Worm (Caenorhabditis elegans) whole organism, L4 larva: ENCODE results near the gene eri-9.

Experiments used
- ZK546.5 ChIP-seq, 2 experiments: sonication (generic microtip); optimal IDR thresholded peaks; 2 replicates each; lab custom pipeline; 2017; ENCODE audit warnings: missing biosample characterization in 2 of 2, missing genetic modification characterization in 2 of 2
- ama-1 ChIP-seq: fragments of 150-350 bp; optimal IDR thresholded peaks from 2 replicates; lab custom pipeline; 2014; ENCODE audit warnings: inconsistent platforms, mixed read lengths
- lin-15B ChIP-seq: fragments of 150-350 bp; sonication (generic microtip); optimal IDR thresholded peaks from 3 replicates; lab custom pipeline; 2014; ENCODE audit warnings: missing biosample characterization, missing genetic modification characterization
- lin-38 ChIP-seq: fragments of 200-800 bp; sonication (Bioruptor generic); IDR thresholded peaks from 2 replicates; pipeline ENCODE4 v1.3.6; 2022; ENCODE audit warnings: missing genetic modification reagents, missing genetic modification characterization, missing compliant biosample characterization
- mdl-1 ChIP-seq, 2 experiments: fragments of 150-350 bp in 1 of 2; sonication (generic microtip) in 1 of 2; optimal IDR thresholded peaks; 2 replicates each; lab custom pipeline; 2014 to 2017; ENCODE audit warnings: missing biosample characterization in 2 of 2, missing genetic modification characterization in 2 of 2
- mep-1 ChIP-seq: fragments of 150-350 bp; sonication (generic microtip); optimal IDR thresholded peaks from 3 replicates; lab custom pipeline; 2014; ENCODE audit warnings: missing biosample characterization, missing genetic modification characterization
- mes-2 ChIP-seq: sonication (generic microtip); optimal IDR thresholded peaks from 2 replicates; lab custom pipeline; 2016; ENCODE audit warnings: missing genotype, mild to moderate bottlenecking, missing genetic modification characterization, missing compliant biosample characterization; ENCODE audit not compliant: poor library complexity, severe bottlenecking
- nhr-77 ChIP-seq: fragments of 150-350 bp; optimal IDR thresholded peaks from 2 replicates; lab custom pipeline; 2014; ENCODE audit warnings: missing biosample characterization, missing genetic modification characterization
- pha-4 ChIP-seq, 2 experiments: fragments of 150-350 bp in 1 of 2; fragments of 200-800 bp in 1 of 2; sonication (Bioruptor generic) in 1 of 2; IDR thresholded peaks in 1 of 2; optimal IDR thresholded peaks in 1 of 2; 2 replicates each; pipeline versions ENCODE4 v1.3.6 to Lab custom; 2014 to 2022; ENCODE audit warnings: missing genetic modification characterization in 2 of 2, missing genetic modification reagents in 2 of 2, missing biosample characterization in 1 of 2, missing compliant biosample characterization in 1 of 2
- rbr-2 ChIP-seq: sonication (generic microtip); optimal IDR thresholded peaks from 2 replicates; lab custom pipeline; 2016; ENCODE audit warnings: missing genotype, missing genetic modification characterization, missing compliant biosample characterization
- sdz-12 ChIP-seq: fragments of 200-800 bp; sonication (Bioruptor generic); optimal IDR thresholded peaks from 2 replicates; lab custom pipeline; 2018; ENCODE audit warnings: mild to moderate bottlenecking, missing genetic modification characterization, missing compliant biosample characterization
- snpc-4 ChIP-seq: fragments of 150-350 bp; optimal IDR thresholded peaks from 2 replicates; lab custom pipeline; 2014; ENCODE audit warnings: missing biosample characterization, missing genetic modification characterization
- unc-62 ChIP-seq, 3 experiments: fragments of 150-350 bp in 1 of 3; sonication (generic microtip); optimal IDR thresholded peaks in 2 of 3; peaks in 1 of 3; 1 replicate in 1 of 3; 2 replicates in 2 of 3; lab custom pipeline; 2014 to 2017; ENCODE audit warnings: missing biosample characterization in 3 of 3, missing genetic modification characterization in 3 of 3, missing genetic modification reagents in 3 of 3, missing genotype in 1 of 3

ce11 chrIII:4960204-4960603 lies 28.0 kb downstream of the eri-9 start, which contains the start of gene C27F2.4:
- no peak for TF ChIP-seq lin-15B (tag; lab: Kevin White, UChicago)
- no peak for TF ChIP-seq nhr-77 (tag; lab: Kevin White, UChicago)
- TF ChIP-seq ama-1, result no peak
- TF ChIP-seq rbr-2 (tag; lab: Kevin White, UChicago), result no peak
- no peak for TF ChIP-seq snpc-4 (tag; lab: Kevin White, UChicago)
- TF ChIP-seq mdl-1 (tag; optimal IDR thresholded peaks at IDR 0.05; lab: Kevin White, UChicago), result no peak
- no peak for TF ChIP-seq pha-4 (GFP tag; IDR thresholded peaks at IDR 0.05; lab: Robert Waterston, UW)
- no peak for TF ChIP-seq pha-4 (tag; optimal IDR thresholded peaks at IDR 0.05; lab: Kevin White, UChicago)
- no peak for TF ChIP-seq sdz-12 (GFP tag; lab: Kevin White, UChicago)
- TF ChIP-seq mep-1 (tag; lab: Kevin White, UChicago), result no peak
- no peak for TF ChIP-seq mes-2 (tag; lab: Kevin White, UChicago)
- TF ChIP-seq lin-38 (GFP tag; lab: Robert Waterston, UW), result no peak
- no peak for TF ChIP-seq ZK546.5 (tag; optimal IDR thresholded peaks at IDR 0.05; lab: Kevin White, UChicago)
- TF ChIP-seq unc-62 (GFP tag; optimal IDR thresholded peaks at IDR 0.05 in 1 of 2; lab: Kevin White, UChicago), result no peak
- no peak for TF ChIP-seq unc-62 (tag; optimal IDR thresholded peaks at IDR 0.05; lab: Kevin White, UChicago)
